Fruit fly (Drosophila melanogaster): Measurements from ENCODE around the gene Gba1b.

Gba1b gene

dm6 chr3R:23728086-23728485 lies 23.5 kb downstream of the Gba1b start (continued):
- TF ChIP-seq CG11085 (GFP tag; IDR thresholded peaks at IDR 0.05) = no peak
- TF ChIP-seq CG13123 (GFP tag; optimal IDR thresholded peaks at IDR 0.05) = no peak
- TF ChIP-seq Sox100B (GFP tag; optimal IDR thresholded peaks at IDR 0.05) = no peak
- TF ChIP-seq tgo (GFP tag; IDR thresholded peaks at IDR 0.05) = no peak
- TF ChIP-seq CG15514 (GFP tag; optimal IDR thresholded peaks at IDR 0.05) = peak; percentile 28
- TF ChIP-seq Dip3 (GFP tag; optimal IDR thresholded peaks at IDR 0.05) = no peak
- TF ChIP-seq CG1024 (GFP tag; IDR thresholded peaks at IDR 0.05) = no peak
- no peak for TF ChIP-seq fd3F (GFP tag; optimal IDR thresholded peaks at IDR 0.05)
- no peak for TF ChIP-seq ase (GFP tag; IDR thresholded peaks at IDR 0.05)
- no peak for TF ChIP-seq ham (GFP tag; IDR thresholded peaks at IDR 0.05)
- 0 out of 2 replicates have a peak, but pooled peaks have one; percentile 18 for TF ChIP-seq CG32532 (GFP tag; IDR thresholded peaks at IDR 0.05)
- TF ChIP-seq lola (GFP tag; optimal IDR thresholded peaks at IDR 0.05) = no peak
- no peak for TF ChIP-seq CG11398 (GFP tag; optimal IDR thresholded peaks at IDR 0.05)
- 0 out of 2 replicates have a peak, but pooled peaks have one; percentile 9 for TF ChIP-seq nerfin-2 (GFP tag; IDR thresholded peaks at IDR 0.05; ENCODE audit: partially characterized antibody)
- no peak for TF ChIP-seq CG8290 (GFP tag; optimal IDR thresholded peaks at IDR 0.05)
- no peak for TF ChIP-seq CG8290 (tag; optimal IDR thresholded peaks at IDR 0.05)
- no peak for TF ChIP-seq Spps (tag; optimal IDR thresholded peaks at IDR 0.05)
- TF ChIP-seq tio (GFP tag; optimal IDR thresholded peaks at IDR 0.05) = no peak
- TF ChIP-seq bsh (GFP tag; optimal IDR thresholded peaks at IDR 0.05) = peak in 1 of 2 experiments; percentile 57
- TF ChIP-seq bbx (GFP tag; IDR thresholded peaks at IDR 0.05; ENCODE audit: partially characterized antibody) = no peak
- TF ChIP-seq CG17385 (GFP tag; optimal IDR thresholded peaks at IDR 0.05) = peak; percentile 45
- TF ChIP-seq Meics (GFP tag; optimal IDR thresholded peaks at IDR 0.05) = no peak
- 0 out of 2 replicates have a peak, but pooled peaks have one; percentile 6 for TF ChIP-seq sob (GFP tag; IDR thresholded peaks at IDR 0.05)

- peak; percentile 75 for TF ChIP-seq schlank (tag; optimal IDR thresholded peaks at IDR 0.05)
- no peak for TF ChIP-seq ttk (GFP tag; IDR thresholded peaks at IDR 0.05)
- TF ChIP-seq CG3407 (GFP tag; optimal IDR thresholded peaks at IDR 0.05) = peak; percentile 92
- no peak for TF ChIP-seq Adf1 (GFP tag; IDR thresholded peaks at IDR 0.05)
- no peak for TF ChIP-seq CG8388 (GFP tag; optimal IDR thresholded peaks at IDR 0.05)
- no peak for TF ChIP-seq CG14860 (GFP tag; IDR thresholded peaks at IDR 0.05; ENCODE audit: partially characterized antibody)
- no peak for TF ChIP-seq CG31388 (GFP tag; optimal IDR thresholded peaks at IDR 0.05)
- peak; percentile 18 for TF ChIP-seq CHES-1-like (GFP tag; optimal IDR thresholded peaks at IDR 0.05)
- no peak for TF ChIP-seq Sox102F (GFP tag; optimal IDR thresholded peaks at IDR 0.05)
- no peak for TF ChIP-seq grau (tag; optimal IDR thresholded peaks at IDR 0.05)
- TF ChIP-seq tna (GFP tag; IDR thresholded peaks at IDR 0.05; ENCODE audit: partially characterized antibody) = no peak
- peak; percentile 28; the same call in 1 of the 3 replicates for TF ChIP-seq gce (GFP tag; IDR thresholded peaks at IDR 0.05)
- no peak for TF ChIP-seq chm (GFP tag; IDR thresholded peaks at IDR 0.05)
- no peak for TF ChIP-seq bbx (GFP tag; IDR thresholded peaks at IDR 0.05; ENCODE audit: partially characterized antibody)
- TF ChIP-seq CG9215 (GFP tag; IDR thresholded peaks at IDR 0.05) = no peak
- TF ChIP-seq CG1603 (tag; optimal IDR thresholded peaks at IDR 0.05) = peak; percentile 9
- TF ChIP-seq CG34376 (GFP tag; optimal IDR thresholded peaks at IDR 0.05) = peak; percentile 79
- TF ChIP-seq Six4 (GFP tag; optimal IDR thresholded peaks at IDR 0.05) = no peak
- no peak for TF ChIP-seq knrl (GFP tag; IDR thresholded peaks at IDR 0.05; ENCODE audit: partially characterized antibody)
- no peak for TF ChIP-seq ro (GFP tag; IDR thresholded peaks at IDR 0.05)
- TF ChIP-seq fd3F (GFP tag; optimal IDR thresholded peaks at IDR 0.05) = peak; percentile 13
- TF ChIP-seq ara (GFP tag; IDR thresholded peaks at IDR 0.05) = no peak
- no peak for TF ChIP-seq CG7928 (GFP tag; optimal IDR thresholded peaks at IDR 0.05)
- no peak for TF ChIP-seq pros (GFP tag; optimal IDR thresholded peaks at IDR 0.05)
- no peak for TF ChIP-seq CG4424 (GFP tag; optimal IDR thresholded peaks at IDR 0.05)
- TF ChIP-seq YL-1 (GFP tag; optimal IDR thresholded peaks at IDR 0.05) = peak; percentile 23
- peak; percentile 68 for TF ChIP-seq CG1233 (GFP tag; optimal IDR thresholded peaks at IDR 0.05)
- no peak for TF ChIP-seq CG16813 (GFP tag; IDR thresholded peaks at IDR 0.05; ENCODE audit: partially characterized antibody)
- TF ChIP-seq CG17829 (tag; optimal IDR thresholded peaks at IDR 0.05) = no peak
- TF ChIP-seq p53 (GFP tag; optimal IDR thresholded peaks at IDR 0.05) = no peak
Observed at dm6 chr3R:23729066-23729465, 24.5 kb downstream of the Gba1b start.
